Fruit fly (Drosophila melanogaster): ENCODE results near the gene CG31279.
A peak's percentile ranks its signal among the peaks of the same experiment; 100 is the strongest.

The CG31279 gene

DNA sequence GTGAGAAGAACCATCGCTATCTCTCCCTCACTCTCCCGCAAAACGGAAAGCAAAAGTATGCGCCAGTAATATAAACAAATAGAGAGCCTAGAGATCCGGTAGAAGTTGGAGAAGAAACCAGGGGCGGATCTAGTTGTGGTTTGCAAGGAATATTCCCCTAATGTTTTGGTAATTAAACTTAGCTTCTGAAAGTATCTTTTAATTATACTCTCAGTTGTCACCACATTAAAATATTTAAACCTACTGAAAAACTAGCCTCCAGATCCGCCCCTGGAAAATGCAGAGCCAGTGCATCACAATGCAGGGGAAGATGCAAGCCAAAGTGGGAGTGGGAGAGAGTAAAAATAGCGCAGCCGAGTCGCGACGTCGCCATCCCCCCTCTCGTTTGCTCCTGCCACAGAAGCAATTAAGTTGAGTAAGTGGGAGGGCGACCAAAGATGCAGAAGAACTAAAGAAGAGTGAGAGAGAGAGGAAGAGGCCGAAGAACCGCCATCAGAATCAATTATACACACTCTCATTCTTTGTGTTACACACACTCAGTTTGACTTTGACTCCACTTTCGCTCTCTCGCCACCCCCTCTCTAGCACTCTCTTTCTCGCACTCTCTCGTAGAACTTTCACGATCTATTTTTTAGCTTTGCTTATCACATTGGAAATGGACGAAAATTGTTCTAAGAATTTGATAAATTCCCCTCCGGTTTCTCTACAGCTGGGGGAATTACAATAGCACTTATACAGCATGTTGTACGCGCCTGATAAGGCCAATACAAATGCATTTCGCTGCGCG lies 18.9 kb downstream of the CG31279 start (continued):
- TF ChIP-seq crc (GFP tag; optimal IDR thresholded peaks at IDR 0.05) = peak; percentile 84
- peak in 1 of 2 experiments; percentile 88 for TF ChIP-seq Eip74EF (GFP tag; optimal IDR thresholded peaks at IDR 0.05)
- TF ChIP-seq CG12219 (GFP tag; optimal IDR thresholded peaks at IDR 0.05) = peak; percentile 87
- peak; percentile 94 for TF ChIP-seq Optix (GFP tag; IDR thresholded peaks at IDR 0.05)
- TF ChIP-seq CrebB (tag; optimal IDR thresholded peaks at IDR 0.05) = peak; percentile 77
- TF ChIP-seq Hr78 (GFP tag; optimal IDR thresholded peaks at IDR 0.05) = peak in 1 of 2 experiments; percentile 85
- peak; percentile 96 for TF ChIP-seq lmd (GFP tag; IDR thresholded peaks at IDR 0.05)
- TF ChIP-seq CG31365 (tag; optimal IDR thresholded peaks at IDR 0.05) = peak; percentile 75
- peak; percentile 88 for TF ChIP-seq org-1 (GFP tag; optimal IDR thresholded peaks at IDR 0.05)
- peak; percentile 90 for TF ChIP-seq PHDP (tag; optimal IDR thresholded peaks at IDR 0.05)
- peak; percentile 60 for TF ChIP-seq zfh2 (GFP tag; optimal IDR thresholded peaks at IDR 0.05)
- TF ChIP-seq vvl (GFP tag; IDR thresholded peaks at IDR 0.05) = peak; percentile 97
- peak; percentile 96 for TF ChIP-seq CG2712 (tag; optimal IDR thresholded peaks at IDR 0.05)
- TF ChIP-seq repo (GFP tag; optimal IDR thresholded peaks at IDR 0.05) = peak; percentile 95
- peak; percentile 92 for TF ChIP-seq Hsf (GFP tag; optimal IDR thresholded peaks at IDR 0.05)
- peak; percentile 94 for TF ChIP-seq Ptx1 (GFP tag; IDR thresholded peaks at IDR 0.05)
- TF ChIP-seq CG14050 (GFP tag; IDR thresholded peaks at IDR 0.05) = peak; percentile 87
- peak; percentile 94 for TF ChIP-seq Spps (tag; optimal IDR thresholded peaks at IDR 0.05)
- peak; percentile 92 for TF ChIP-seq CG1602 (GFP tag; optimal IDR thresholded peaks at IDR 0.05)
- TF ChIP-seq CG9727 (GFP tag; optimal IDR thresholded peaks at IDR 0.05) = peak; percentile 92
- peak; percentile 88 for TF ChIP-seq Sox100B (GFP tag; optimal IDR thresholded peaks at IDR 0.05)
- TF ChIP-seq hbn (GFP tag; IDR thresholded peaks at IDR 0.05; ENCODE audit: partially characterized antibody) = no peak
- peak; percentile 85 for TF ChIP-seq gcm (GFP tag; optimal IDR thresholded peaks at IDR 0.05)
- no peak for TF ChIP-seq Lpt (GFP tag; optimal IDR thresholded peaks at IDR 0.05)
- TF ChIP-seq CoRest (tag; optimal IDR thresholded peaks at IDR 0.05) = peak; percentile 95
- no peak for TF ChIP-seq CG13287 (GFP tag; IDR thresholded peaks at IDR 0.05; ENCODE audit: partially characterized antibody)
- peak; percentile 86 for TF ChIP-seq ro (GFP tag; IDR thresholded peaks at IDR 0.05)
- TF ChIP-seq Rfx (GFP tag; IDR thresholded peaks at IDR 0.05) = peak; percentile 90
- peak; percentile 93 for TF ChIP-seq CG2875 (GFP tag; optimal IDR thresholded peaks at IDR 0.05)
- TF ChIP-seq CG16813 (GFP tag; IDR thresholded peaks at IDR 0.05; ENCODE audit: partially characterized antibody) = peak; percentile 82
- peak; percentile 83 for TF ChIP-seq ERR (GFP tag; optimal IDR thresholded peaks at IDR 0.05)
- TF ChIP-seq psq (GFP tag; optimal IDR thresholded peaks at IDR 0.05) = peak; percentile 75
- TF ChIP-seq CG16863 (GFP tag; optimal IDR thresholded peaks at IDR 0.05) = peak; percentile 95
- 0 out of 2 replicates have a peak, but pooled peaks have one; percentile 6 for TF ChIP-seq Oaz (GFP tag; IDR thresholded peaks at IDR 0.05)
- peak; percentile 68; the same call in 2 of the 3 replicates for TF ChIP-seq CG6175 (GFP tag; IDR thresholded peaks at IDR 0.05)
- 0 out of 2 replicates have a peak, but pooled peaks have one; percentile 15 for TF ChIP-seq Scr (GFP tag; IDR thresholded peaks at IDR 0.05; ENCODE audit: partially characterized antibody)
- TF ChIP-seq gro (GFP tag; optimal IDR thresholded peaks at IDR 0.05) = peak; percentile 74
- peak; percentile 97 for TF ChIP-seq CG17361 (GFP tag; IDR thresholded peaks at IDR 0.05)
- peak; percentile 85 for TF ChIP-seq CG12942 (GFP tag; optimal IDR thresholded peaks at IDR 0.05)
- TF ChIP-seq chinmo (GFP tag; IDR thresholded peaks at IDR 0.05; ENCODE audit: partially characterized antibody) = 0 out of 4 replicates have a peak, but pooled peaks have one; percentile 44
- TF ChIP-seq CG18476 (GFP tag; optimal IDR thresholded peaks at IDR 0.05) = peak; percentile 85
- peak; percentile 94 for TF ChIP-seq Ada2b (GFP tag; IDR thresholded peaks at IDR 0.05)
- peak; percentile 79 for TF ChIP-seq CG11695 (GFP tag; IDR thresholded peaks at IDR 0.05)
- TF ChIP-seq fu2 (GFP tag; optimal IDR thresholded peaks at IDR 0.05) = peak; percentile 76
- TF ChIP-seq Bgb (GFP tag; IDR thresholded peaks at IDR 0.05; ENCODE audit: partially characterized antibody) = peak; percentile 68
- TF ChIP-seq B-H2 (GFP tag; optimal IDR thresholded peaks at IDR 0.05) = peak; percentile 58
- peak; percentile 13 for TF ChIP-seq exex (tag; optimal IDR thresholded peaks at IDR 0.05)
- TF ChIP-seq CG11398 (GFP tag; optimal IDR thresholded peaks at IDR 0.05) = peak; percentile 81

All from whole organism, embryonic.